Worm (Caenorhabditis elegans) whole organism, midembryonic: ENCODE results near the gene K07F5.17.

Source experiments
- T22C8.4 ChIP-seq: fragments of 200-800 bp; sonication (Bioruptor generic); IDR thresholded peaks from 2 replicates; pipeline ENCODE4 v1.3.6; 2022; ENCODE audit warnings: missing genetic modification characterization, missing compliant biosample characterization
- cog-1 ChIP-seq: sonication (generic microtip); optimal IDR thresholded peaks from 2 replicates; lab custom pipeline; 2016; ENCODE audit warnings: missing genetic modification characterization, missing compliant biosample characterization
- flt-1 ChIP-seq: fragments of 200-800 bp; sonication (Bioruptor generic); IDR thresholded peaks from 2 replicates; pipeline ENCODE4 v1.3.6; 2022; ENCODE audit warnings: missing genetic modification characterization, missing compliant biosample characterization
- klf-2 ChIP-seq: fragments of 200-800 bp; sonication (Bioruptor generic); conservative IDR thresholded peaks from 2 replicates; pipeline ENCODE4 v1.3.6; 2022; ENCODE audit warnings: missing genetic modification reagents, missing genetic modification characterization, missing compliant biosample characterization
- med-1 ChIP-seq: sonication (generic microtip); optimal IDR thresholded peaks from 2 replicates; lab custom pipeline; 2017; ENCODE audit warnings: missing genetic modification characterization, mild to moderate bottlenecking, missing compliant biosample characterization, antibody characterized with exemption, missing genetic modification reagents; ENCODE audit not compliant: insufficient read depth
- ref-1 ChIP-seq: fragments of 200-800 bp; sonication (Bioruptor generic); conservative IDR thresholded peaks from 2 replicates; pipeline ENCODE4 v1.3.6; 2022; ENCODE audit warnings: missing genetic modification reagents, missing genetic modification characterization, missing compliant biosample characterization
- tab-1 ChIP-seq: fragments of 200-800 bp; sonication (Bioruptor generic); IDR thresholded peaks from 2 replicates; pipeline ENCODE4 v1.3.6; 2022; ENCODE audit warnings: missing genetic modification characterization, missing compliant biosample characterization
- ztf-23 ChIP-seq: fragments of 200-800 bp; sonication (Bioruptor generic); IDR thresholded peaks from 2 replicates; pipeline ENCODE4 v1.3.6; 2022; ENCODE audit warnings: missing genetic modification reagents, missing genetic modification characterization, missing compliant biosample characterization
- ztf-29 ChIP-seq: fragments of 200-800 bp; sonication (Bioruptor generic); IDR thresholded peaks from 2 replicates; pipeline ENCODE4 v1.3.6; 2022; ENCODE audit warnings: missing genetic modification reagents, missing genetic modification characterization, missing compliant biosample characterization

The K07F5.17 gene

DNA sequence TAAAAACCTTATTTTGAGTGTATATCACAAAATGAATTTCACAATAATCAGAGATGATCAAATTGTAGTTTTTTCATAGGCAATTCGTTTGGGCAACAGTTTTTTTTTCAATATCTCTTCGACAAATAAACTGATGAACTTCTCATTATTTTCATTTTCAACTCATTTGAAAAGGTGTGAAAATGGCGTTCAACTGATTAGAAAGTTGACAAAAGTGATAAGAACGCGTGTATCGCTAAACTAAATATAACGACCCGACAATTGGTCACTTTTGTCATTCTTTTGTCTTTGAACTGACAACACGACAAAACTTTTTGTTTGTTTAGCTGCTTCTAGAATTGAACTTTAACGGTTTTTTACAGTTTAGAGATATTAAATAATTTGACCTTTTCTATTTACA lies 12.8 kb downstream of the K07F5.17 start:
- no peak for TF ChIP-seq ztf-29 (GFP tag; lab: Robert Waterston, UW)
- no peak for TF ChIP-seq cog-1 (tag; lab: Kevin White, UChicago)
- TF ChIP-seq klf-2 (GFP tag; lab: Robert Waterston, UW): no peak
- no peak for TF ChIP-seq ref-1
- TF ChIP-seq tab-1 (GFP tag; lab: Robert Waterston, UW): no peak
- TF ChIP-seq ztf-23 (GFP tag; lab: Robert Waterston, UW): no peak
- TF ChIP-seq T22C8.4 (GFP tag; lab: Robert Waterston, UW): no peak
- no peak for TF ChIP-seq flt-1 (GFP tag; lab: Robert Waterston, UW)
- no peak for TF ChIP-seq med-1 (GFP tag; lab: Kevin White, UChicago)

DNA sequence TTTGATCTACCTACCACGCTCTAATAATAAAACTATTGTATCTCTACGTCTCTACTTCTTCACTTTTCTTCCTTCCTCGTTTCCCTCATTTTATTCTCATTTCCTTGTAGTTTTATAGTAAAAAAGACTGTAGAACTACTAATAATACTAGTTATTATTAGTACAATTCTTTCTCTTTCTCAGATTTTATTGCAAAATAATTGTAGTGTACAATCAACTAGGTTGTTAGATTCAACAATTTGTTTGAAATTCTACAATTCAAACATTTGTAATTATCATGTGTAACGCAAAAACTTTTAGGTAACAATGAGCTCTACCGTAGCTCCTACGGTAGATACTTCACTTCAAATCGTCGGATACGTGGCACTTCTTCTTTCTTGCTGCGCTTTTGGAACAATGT lies 13.5 kb downstream of the K07F5.17 start, which contains the start of gene K07F5.12:
Gene K07F5.12 (plus strand): TSS at position 301 of the 400 bp plus-strand sequence.
- TF ChIP-seq ref-1 (no peak), flt-1 (GFP tag; lab: Robert Waterston, UW) (no peak), tab-1 (GFP tag; lab: Robert Waterston, UW) (no peak), T22C8.4 (GFP tag; lab: Robert Waterston, UW) (no peak), ztf-29 (GFP tag; lab: Robert Waterston, UW) (no peak), klf-2 (GFP tag; lab: Robert Waterston, UW) (no peak)

- no peak for TF ChIP-seq med-1 (GFP tag; lab: Kevin White, UChicago)
- no peak for TF ChIP-seq tab-1 (GFP tag; lab: Robert Waterston, UW)
- TF ChIP-seq T22C8.4 (GFP tag; lab: Robert Waterston, UW): no peak
- TF ChIP-seq klf-2 (GFP tag; lab: Robert Waterston, UW): no peak
- TF ChIP-seq ztf-23 (GFP tag; lab: Robert Waterston, UW): no peak
- TF ChIP-seq cog-1 (tag; lab: Kevin White, UChicago): no peak
- TF ChIP-seq ztf-29 (GFP tag; lab: Robert Waterston, UW): no peak
- TF ChIP-seq flt-1 (GFP tag; lab: Robert Waterston, UW): no peak
- TF ChIP-seq ref-1: no peak
Measured at ce11 chrIV:9857952-9858488, 15.8 kb downstream of the K07F5.17 start, which contains the start of gene npp-1. TSS of gene npp-1 (plus strand) at chrIV:9858488.

DNA sequence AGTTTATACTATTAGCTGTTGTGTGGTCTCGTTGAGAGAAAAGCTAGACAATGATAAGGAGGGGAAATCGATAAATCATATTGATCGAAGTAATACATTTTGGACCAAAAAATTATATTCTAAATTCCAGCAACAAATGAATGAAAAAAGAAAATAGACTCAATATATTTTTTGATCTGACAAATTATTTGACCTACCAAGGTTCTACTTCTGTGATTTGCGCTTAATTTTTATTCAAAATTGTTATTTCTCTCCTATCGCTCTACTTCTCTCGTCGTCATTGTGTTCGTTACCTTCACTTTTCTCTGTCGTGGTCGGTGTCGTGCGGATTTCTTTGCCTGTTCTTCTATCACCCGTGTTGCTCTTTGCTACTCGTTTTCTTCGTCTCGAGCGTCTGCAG lies 16.8 kb downstream of the K07F5.17 start:
- TF ChIP-seq med-1 (GFP tag; lab: Kevin White, UChicago) (no peak), cog-1 (tag; lab: Kevin White, UChicago) (no peak), ref-1 (no peak), ztf-23 (GFP tag; lab: Robert Waterston, UW) (no peak), T22C8.4 (GFP tag; lab: Robert Waterston, UW) (no peak), klf-2 (GFP tag; lab: Robert Waterston, UW) (no peak), ztf-29 (GFP tag; lab: Robert Waterston, UW) (no peak), tab-1 (GFP tag; lab: Robert Waterston, UW) (no peak), flt-1 (GFP tag; lab: Robert Waterston, UW) (no peak)

ce11 chrIV:9861921-9862320 lies 19.8 kb downstream of the K07F5.17 start, which contains the start of gene K07F5.14:
TSS of gene K07F5.14 (plus strand) at chrIV:9862221.
- TF ChIP-seq ref-1 (no peak), ztf-23 (GFP tag; lab: Robert Waterston, UW) (no peak), med-1 (GFP tag; lab: Kevin White, UChicago) (no peak), cog-1 (tag; lab: Kevin White, UChicago) (no peak), klf-2 (GFP tag; lab: Robert Waterston, UW) (no peak), T22C8.4 (GFP tag; lab: Robert Waterston, UW) (no peak), ztf-29 (GFP tag; lab: Robert Waterston, UW) (no peak), flt-1 (GFP tag; lab: Robert Waterston, UW) (no peak), tab-1 (GFP tag; lab: Robert Waterston, UW) (no peak)

DNA sequence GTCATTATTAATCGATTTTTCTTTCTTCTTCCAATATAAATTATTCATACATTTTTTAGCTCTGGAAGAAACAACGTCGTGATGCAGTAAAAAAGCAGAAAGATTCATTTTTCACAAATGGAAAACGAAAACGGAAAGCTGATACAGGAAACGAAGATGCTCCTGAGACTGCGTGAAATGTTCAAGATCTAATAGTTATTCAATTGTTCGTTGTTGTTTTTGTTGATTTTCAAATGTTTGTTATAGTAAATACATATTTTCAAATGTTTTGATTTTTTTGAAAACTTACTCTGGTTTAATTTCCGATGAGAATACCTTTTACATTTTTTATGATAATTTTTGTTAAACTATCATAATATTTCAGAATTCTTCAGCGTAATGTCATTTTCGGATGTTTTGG lies 21.6 kb downstream of the K07F5.17 start, which contains the start of gene K07F5.16:
Gene K07F5.16 (plus strand): TSS at position 301 of the 400 bp plus-strand sequence.
- TF ChIP-seq med-1 (GFP tag; lab: Kevin White, UChicago) (no peak), ztf-23 (GFP tag; lab: Robert Waterston, UW) (no peak), flt-1 (GFP tag; lab: Robert Waterston, UW) (no peak), ref-1 (no peak), tab-1 (GFP tag; lab: Robert Waterston, UW) (no peak)

DNA sequence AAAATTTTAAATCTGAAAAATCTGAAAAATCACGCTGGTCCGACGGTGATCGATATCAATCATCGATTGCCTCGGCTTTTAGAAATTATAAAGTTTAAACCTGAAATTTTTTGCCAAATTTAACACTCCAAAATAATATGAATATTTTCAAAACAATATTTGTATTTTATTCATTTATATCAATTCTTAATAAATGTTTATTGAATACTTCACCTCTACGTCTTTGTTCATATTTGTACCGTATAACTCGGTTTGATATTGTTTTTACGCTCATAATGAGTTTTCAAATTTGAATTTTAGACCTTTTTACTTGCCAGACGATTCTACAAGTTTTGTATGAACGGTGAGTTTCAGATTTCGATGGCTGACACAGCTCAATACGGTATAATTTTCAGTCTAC lies 22.6 kb downstream of the K07F5.17 start, which contains the start of the genes K07F5.15 and K07F5.22:
Gene K07F5.15 (plus strand): TSS at position 301 of the 400 bp plus-strand sequence.
Gene K07F5.22 (plus strand): TSS at position 301 of the 400 bp plus-strand sequence.
- TF ChIP-seq cog-1 (tag; lab: Kevin White, UChicago) (no peak), ztf-29 (GFP tag; lab: Robert Waterston, UW) (no peak), T22C8.4 (GFP tag; lab: Robert Waterston, UW) (no peak), tab-1 (GFP tag; lab: Robert Waterston, UW) (no peak), ref-1 (no peak), flt-1 (GFP tag; lab: Robert Waterston, UW) (no peak), klf-2 (GFP tag; lab: Robert Waterston, UW) (no peak), med-1 (GFP tag; lab: Kevin White, UChicago) (no peak), ztf-23 (GFP tag; lab: Robert Waterston, UW) (no peak)

DNA sequence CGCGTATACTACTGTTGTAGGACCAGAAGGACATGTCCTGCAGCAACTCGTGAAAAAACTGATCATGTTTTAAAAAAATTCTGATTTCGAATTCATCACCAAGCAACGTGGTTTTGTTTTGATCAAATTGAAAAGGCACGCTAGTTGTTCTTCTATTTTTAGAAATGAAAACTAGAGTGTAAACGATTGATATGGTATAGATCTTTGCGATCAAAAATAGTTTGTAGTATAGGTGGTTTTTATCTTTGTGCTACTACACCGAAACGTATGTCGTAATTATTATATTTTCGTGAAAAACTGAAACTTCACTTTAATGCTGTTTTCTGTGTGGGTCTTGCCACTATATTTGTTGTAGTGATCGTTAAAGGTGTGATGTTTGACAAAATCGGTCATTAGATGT lies 24.7 kb downstream of the K07F5.17 start:
- no peak for TF ChIP-seq ztf-29 (GFP tag; lab: Robert Waterston, UW)
- TF ChIP-seq ref-1: no peak
- TF ChIP-seq ztf-23 (GFP tag; lab: Robert Waterston, UW): no peak
- TF ChIP-seq klf-2 (GFP tag; lab: Robert Waterston, UW): no peak
- no peak for TF ChIP-seq T22C8.4 (GFP tag; lab: Robert Waterston, UW)
- no peak for TF ChIP-seq med-1 (GFP tag; lab: Kevin White, UChicago)
- no peak for TF ChIP-seq flt-1 (GFP tag; lab: Robert Waterston, UW)
- no peak for TF ChIP-seq tab-1 (GFP tag; lab: Robert Waterston, UW)
- no peak for TF ChIP-seq cog-1 (tag; lab: Kevin White, UChicago)

ce11 chrIV:9867915-9868314 lies 25.7 kb downstream of the K07F5.17 start:
- no peak for TF ChIP-seq ztf-23 (GFP tag; lab: Robert Waterston, UW)
- no peak for TF ChIP-seq ref-1
- TF ChIP-seq tab-1 (GFP tag; lab: Robert Waterston, UW): no peak
- no peak for TF ChIP-seq T22C8.4 (GFP tag; lab: Robert Waterston, UW)
- no peak for TF ChIP-seq flt-1 (GFP tag; lab: Robert Waterston, UW)
- TF ChIP-seq ztf-29 (GFP tag; lab: Robert Waterston, UW): no peak
- TF ChIP-seq klf-2 (GFP tag; lab: Robert Waterston, UW): no peak
- TF ChIP-seq med-1 (GFP tag; lab: Kevin White, UChicago): no peak
- TF ChIP-seq cog-1 (tag; lab: Kevin White, UChicago): no peak
